Worm (Caenorhabditis elegans) whole organism, L3 larva: ENCODE results near the gene ptd-2.

Source experiments
- ZK546.5 ChIP-seq: sonication (generic microtip); optimal IDR thresholded peaks from 2 replicates; lab custom pipeline; 2017; ENCODE audit warnings: missing biosample characterization, missing genetic modification characterization
- ceh-16 ChIP-seq: sonication (generic microtip); optimal IDR thresholded peaks from 2 replicates; lab custom pipeline; 2017; ENCODE audit warnings: missing biosample characterization, missing genetic modification characterization
- egl-27 ChIP-seq: sonication (generic microtip); optimal IDR thresholded peaks from 4 replicates; lab custom pipeline; 2017; ENCODE audit warnings: missing biosample characterization, missing genetic modification reagents, missing genetic modification characterization
- elt-3 ChIP-seq, 3 experiments: fragments of 150-350 bp in 1 of 3; sonication (generic microtip) in 2 of 3; optimal IDR thresholded peaks; 2 replicates in 2 of 3; 4 replicates in 1 of 3; lab custom pipeline; 2014 to 2017; ENCODE audit warnings: missing biosample characterization in 3 of 3, missing genetic modification characterization in 3 of 3
- fkh-2 ChIP-seq: fragments of 150-350 bp; optimal IDR thresholded peaks from 2 replicates; lab custom pipeline; 2014; ENCODE audit warnings: missing biosample characterization, missing genetic modification reagents, missing genetic modification characterization
- lin-15B ChIP-seq: fragments of 150-350 bp; optimal IDR thresholded peaks from 2 replicates; lab custom pipeline; 2014; ENCODE audit warnings: missing biosample characterization, missing genetic modification characterization
- nfya-1 ChIP-seq: sonication (generic microtip); optimal IDR thresholded peaks from 2 replicates; lab custom pipeline; 2017; ENCODE audit warnings: missing genetic modification characterization, mild to moderate bottlenecking, missing compliant biosample characterization, antibody characterized with exemption, moderate library complexity; ENCODE audit not compliant: insufficient read depth
- nhr-12 ChIP-seq: fragments of 150-350 bp; optimal IDR thresholded peaks from 2 replicates; lab custom pipeline; 2014; ENCODE audit warnings: missing biosample characterization, missing genetic modification characterization
- nhr-23 ChIP-seq: fragments of 150-350 bp; optimal IDR thresholded peaks from 2 replicates; lab custom pipeline; 2014; ENCODE audit warnings: missing biosample characterization, missing genetic modification reagents, missing genetic modification characterization
- pha-4 ChIP-seq: fragments of 150-350 bp; optimal IDR thresholded peaks from 2 replicates; lab custom pipeline; 2014; ENCODE audit warnings: missing biosample characterization, missing genetic modification reagents, missing genetic modification characterization
- snpc-4 ChIP-seq: fragments of 150-350 bp; optimal IDR thresholded peaks from 2 replicates; lab custom pipeline; 2014; ENCODE audit warnings: missing biosample characterization, missing genetic modification characterization
- unc-62 ChIP-seq: fragments of 150-350 bp; sonication (generic microtip); optimal IDR thresholded peaks from 4 replicates; lab custom pipeline; 2014; ENCODE audit warnings: missing biosample characterization, missing genetic modification reagents, missing genetic modification characterization
- ztf-11 ChIP-seq: fragments of 150-350 bp; optimal IDR thresholded peaks from 2 replicates; lab custom pipeline; 2014; ENCODE audit warnings: missing biosample characterization, missing genetic modification characterization

- TF ChIP-seq nfya-1 (tag; lab: Kevin White, UChicago) = no peak
- no peak for TF ChIP-seq ceh-16 (tag; lab: Kevin White, UChicago)
- TF ChIP-seq ztf-11 (tag; lab: Kevin White, UChicago) = no peak
- no peak for TF ChIP-seq lin-15B (tag; lab: Kevin White, UChicago)
- TF ChIP-seq ZK546.5 (tag; lab: Kevin White, UChicago) = no peak
- no peak for TF ChIP-seq nhr-23 (tag; lab: Kevin White, UChicago)
- no peak for TF ChIP-seq unc-62 (GFP tag; lab: Kevin White, UChicago)
- TF ChIP-seq egl-27 = no peak
- TF ChIP-seq nhr-12 (tag; lab: Kevin White, UChicago) = no peak
- no peak for TF ChIP-seq fkh-2 (tag; lab: Kevin White, UChicago)
- no peak for TF ChIP-seq snpc-4
- TF ChIP-seq pha-4 (tag; lab: Kevin White, UChicago) = no peak
- no peak for TF ChIP-seq elt-3 (tag; optimal IDR thresholded peaks at IDR 0.05; lab: Kevin White, UChicago)
Measured at ce11 chrV:9224981-9225380, 25.1 kb upstream of the ptd-2 start.
